Fruit fly (Drosophila melanogaster): ENCODE results near the gene CG7115.
A peak's percentile ranks its signal among the peaks of the same experiment; 100 is the strongest.

Gene CG7115

DNA sequence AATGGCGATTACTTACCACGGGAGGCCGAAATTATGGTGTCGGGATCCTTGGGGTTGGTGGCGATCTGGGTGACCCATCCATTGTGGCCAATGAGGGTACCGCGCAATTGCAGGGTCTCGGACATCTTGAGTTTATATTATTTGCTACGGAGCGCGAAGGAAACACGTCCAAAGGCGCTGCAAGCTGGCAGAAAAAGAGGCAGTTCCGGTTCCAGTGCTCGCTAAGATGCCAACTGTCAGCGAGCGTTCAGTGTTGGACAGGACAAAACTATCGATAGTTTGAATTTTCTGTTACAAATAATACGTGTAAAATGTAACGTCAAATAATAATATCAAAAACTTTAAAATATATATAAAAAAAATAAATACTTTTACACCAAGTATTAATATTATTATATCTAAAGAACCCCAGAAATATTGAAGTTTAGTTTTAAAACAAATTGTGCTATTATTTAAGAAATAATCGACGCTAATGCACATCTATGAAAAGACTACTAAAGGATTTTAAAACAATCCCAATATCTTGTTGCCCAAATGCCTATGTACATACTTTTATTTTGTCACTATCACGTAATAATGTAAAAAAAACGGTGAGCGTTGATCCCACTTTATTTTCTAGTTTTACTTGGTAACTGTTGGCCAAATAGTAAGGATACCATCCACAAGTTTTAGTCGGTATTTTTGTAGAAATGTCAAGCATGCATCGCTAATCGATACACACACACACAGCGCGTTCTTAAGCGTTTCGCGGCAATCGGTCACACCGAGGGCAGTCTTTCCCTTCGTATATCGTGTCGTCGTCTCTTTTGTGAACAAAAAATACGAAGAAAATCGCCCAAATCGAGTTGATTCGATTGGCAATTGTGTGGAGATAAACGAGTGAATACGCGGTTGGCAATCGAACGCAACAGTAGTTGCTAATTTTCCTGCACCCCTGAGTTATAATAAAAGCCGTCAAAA lies 6.4 kb downstream of the CG7115 start, which contains the start of the genes Rack1 and mts (continued):
- TF ChIP-seq CG7556 (GFP tag; optimal IDR thresholded peaks at IDR 0.05) (peak; percentile 59), cato (GFP tag; optimal IDR thresholded peaks at IDR 0.05; ENCODE audit: borderline replicate concordance) (peak; percentile 67), Sox100B (GFP tag; optimal IDR thresholded peaks at IDR 0.05) (peak; percentile 83), Hey (tag; optimal IDR thresholded peaks at IDR 0.05) (peak; percentile 79), CG31441 (GFP tag; IDR thresholded peaks at IDR 0.05) (peak; percentile 72), sr (GFP tag; IDR thresholded peaks at IDR 0.05) (peak; percentile 83), H2.0 (GFP tag; IDR thresholded peaks at IDR 0.05) (peak; percentile 83), CG5180 (GFP tag; optimal IDR thresholded peaks at IDR 0.05) (peak; percentile 73), CG2712 (tag; optimal IDR thresholded peaks at IDR 0.05) (peak; percentile 71), Six4 (GFP tag; optimal IDR thresholded peaks at IDR 0.05) (peak; percentile 63), D19A (tag; optimal IDR thresholded peaks at IDR 0.05) (peak; percentile 8), pb (GFP tag; optimal IDR thresholded peaks at IDR 0.05) (peak; percentile 79), bowl (GFP tag; IDR thresholded peaks at IDR 0.05) (peak; percentile 32; the same call in 1 of the 2 replicates), cad (GFP tag; optimal IDR thresholded peaks at IDR 0.05) (no peak), cg (GFP tag; optimal IDR thresholded peaks at IDR 0.05) (no peak), CG33557 (GFP tag; optimal IDR thresholded peaks at IDR 0.05) (peak; percentile 62), CG4820 (GFP tag; optimal IDR thresholded peaks at IDR 0.05) (peak; percentile 64), CG12744 (GFP tag; optimal IDR thresholded peaks at IDR 0.05) (peak; percentile 48), CG31365 (tag; optimal IDR thresholded peaks at IDR 0.05) (peak; percentile 82), CG8359 (GFP tag; optimal IDR thresholded peaks at IDR 0.05; ENCODE audit: borderline replicate concordance) (peak; percentile 74), trh (GFP tag; optimal IDR thresholded peaks at IDR 0.05) (peak; percentile 56), az2 (GFP tag; optimal IDR thresholded peaks at IDR 0.05) (peak; percentile 65), CG16813 (GFP tag; IDR thresholded peaks at IDR 0.05; ENCODE audit: partially characterized antibody) (peak; percentile 67), lilli (GFP tag; optimal IDR thresholded peaks at IDR 0.05) (peak; percentile 70), Oaz (GFP tag; IDR thresholded peaks at IDR 0.05) (peak; percentile 34; the same call in 1 of the 2 replicates), CG34224 (GFP tag; IDR thresholded peaks at IDR 0.05; ENCODE audit: partially characterized antibody) (peak; percentile 30; the same call in 2 of the 3 replicates), Elba2 (GFP tag; optimal IDR thresholded peaks at IDR 0.05) (no peak), Usf (GFP tag; optimal IDR thresholded peaks at IDR 0.05) (peak; percentile 73), odd (GFP tag; optimal IDR thresholded peaks at IDR 0.05) (peak; percentile 86), ttk (GFP tag; IDR thresholded peaks at IDR 0.05) (peak; percentile 69), HHEX (GFP tag; optimal IDR thresholded peaks at IDR 0.05) (peak; percentile 95), HmgZ (tag; optimal IDR thresholded peaks at IDR 0.05) (peak; percentile 65), Awh (GFP tag; IDR thresholded peaks at IDR 0.05) (peak; percentile 81), chn (GFP tag; optimal IDR thresholded peaks at IDR 0.05) (peak; percentile 71), lola (GFP tag; optimal IDR thresholded peaks at IDR 0.05) (peak in 1 of 3 experiments; percentile 21), ranshi (GFP tag; IDR thresholded peaks at IDR 0.05) (peak; percentile 87), bsh (GFP tag; optimal IDR thresholded peaks at IDR 0.05) (peak; percentile 44 to 68), lmd (GFP tag; IDR thresholded peaks at IDR 0.05) (peak; percentile 60), HLH3B (GFP tag; IDR thresholded peaks at IDR 0.05) (peak; percentile 84), kni (GFP tag; optimal IDR thresholded peaks at IDR 0.05) (peak; percentile 77), sc (optimal IDR thresholded peaks at IDR 0.05) (no peak), sc (GFP tag; optimal IDR thresholded peaks at IDR 0.05) (peak; percentile 82), gt (GFP tag; IDR thresholded peaks at IDR 0.05) (no peak; the same call in 1 of the 2 replicates), CG6791 (GFP tag; IDR thresholded peaks at IDR 0.05; ENCODE audit: partially characterized antibody) (peak; percentile 71), cwo (GFP tag; optimal IDR thresholded peaks at IDR 0.05) (peak; percentile 60), CG6175 (GFP tag; IDR thresholded peaks at IDR 0.05) (peak; percentile 61; the same call in 1 of the 3 replicates), chm (GFP tag; IDR thresholded peaks at IDR 0.05) (peak; percentile 92), repo (GFP tag; optimal IDR thresholded peaks at IDR 0.05) (peak; percentile 68)
